Worm (Caenorhabditis elegans) whole organism, mixed stage, embryonic: ENCODE measurements around the gene srlf-3.

Source experiments
- M03D4.4 ChIP-seq: sonication (generic microtip); optimal IDR thresholded peaks from 2 replicates; lab custom pipeline; 2017; ENCODE audit warnings: mild to moderate bottlenecking, missing genetic modification characterization, missing compliant biosample characterization
- bed-3 ChIP-seq: fragments of 200-800 bp; sonication (Bioruptor generic); optimal IDR thresholded peaks from 3 replicates; lab custom pipeline; 2018; ENCODE audit warnings: mild to moderate bottlenecking, missing genetic modification characterization, moderate library complexity, missing compliant biosample characterization
- blmp-1 ChIP-seq: fragments of 150-350 bp; optimal IDR thresholded peaks from 2 replicates; lab custom pipeline; 2014; ENCODE audit warnings: missing biosample characterization, missing genetic modification characterization
- ceh-39 ChIP-seq: fragments of 150-350 bp; optimal IDR thresholded peaks from 2 replicates; lab custom pipeline; 2014; ENCODE audit warnings: missing biosample characterization, missing genetic modification characterization
- ceh-43 ChIP-seq: fragments of 200-800 bp; sonication (Bioruptor generic); optimal IDR thresholded peaks from 2 replicates; lab custom pipeline; 2018; ENCODE audit warnings: mild to moderate bottlenecking, missing genetic modification characterization, moderate library complexity, missing compliant biosample characterization
- ceh-83 ChIP-seq: fragments of 200-800 bp; sonication (Bioruptor generic); optimal IDR thresholded peaks from 2 replicates; lab custom pipeline; 2018; ENCODE audit warnings: mild to moderate bottlenecking, missing genetic modification characterization, missing compliant biosample characterization
- ces-1 ChIP-seq: fragments of 150-350 bp; optimal IDR thresholded peaks from 2 replicates; lab custom pipeline; 2014; ENCODE audit warnings: missing biosample characterization, missing genetic modification reagents, missing genetic modification characterization
- cnd-1 ChIP-seq: fragments of 200-800 bp; sonication (Bioruptor generic); optimal IDR thresholded peaks from 2 replicates; lab custom pipeline; 2018; ENCODE audit warnings: mild to moderate bottlenecking, missing genetic modification characterization, missing compliant biosample characterization
- drap-1 ChIP-seq: fragments of 200-800 bp; sonication (Bioruptor generic); optimal IDR thresholded peaks from 3 replicates; lab custom pipeline; 2018; ENCODE audit warnings: mild to moderate bottlenecking, missing genetic modification characterization, missing compliant biosample characterization
- elt-1 ChIP-seq: sonication (generic microtip); optimal IDR thresholded peaks from 2 replicates; lab custom pipeline; 2017; ENCODE audit warnings: missing genetic modification characterization, mild to moderate bottlenecking, missing compliant biosample characterization, antibody characterized with exemption, moderate library complexity, borderline replicate concordance; ENCODE audit not compliant: insufficient read depth
- elt-3 ChIP-seq: fragments of 150-350 bp; optimal IDR thresholded peaks from 2 replicates; lab custom pipeline; 2014; ENCODE audit warnings: missing biosample characterization, missing genetic modification characterization
- flh-1 ChIP-seq: fragments of 200-800 bp; sonication (Bioruptor generic); optimal IDR thresholded peaks from 2 replicates; lab custom pipeline; 2018; ENCODE audit warnings: mild to moderate bottlenecking, missing genetic modification characterization, moderate library complexity, missing compliant biosample characterization
- ham-2 ChIP-seq: fragments of 200-800 bp; sonication (Bioruptor generic); optimal IDR thresholded peaks from 2 replicates; lab custom pipeline; 2018; ENCODE audit warnings: mild to moderate bottlenecking, missing genetic modification characterization, missing compliant biosample characterization
- hlh-1 ChIP-seq: fragments of 150-350 bp; optimal IDR thresholded peaks from 2 replicates; lab custom pipeline; 2014; ENCODE audit warnings: missing biosample characterization, missing genetic modification reagents, missing genetic modification characterization
- lin-13 ChIP-seq: fragments of 150-350 bp; optimal IDR thresholded peaks from 2 replicates; lab custom pipeline; 2014; ENCODE audit warnings: missing biosample characterization, missing genetic modification characterization
- lin-32 ChIP-seq: fragments of 200-800 bp; sonication (Bioruptor generic); optimal IDR thresholded peaks from 2 replicates; lab custom pipeline; 2018; ENCODE audit warnings: mild to moderate bottlenecking, missing genetic modification characterization, missing compliant biosample characterization
- mep-1 ChIP-seq: fragments of 150-350 bp; optimal IDR thresholded peaks from 2 replicates; lab custom pipeline; 2017; ENCODE audit warnings: missing biosample characterization, missing genetic modification reagents, missing genetic modification characterization, inconsistent platforms
- mls-2 ChIP-seq: sonication (generic microtip); optimal IDR thresholded peaks from 2 replicates; lab custom pipeline; 2016; ENCODE audit warnings: mild to moderate bottlenecking, missing genetic modification characterization, moderate library complexity, missing compliant biosample characterization
- nhr-12 ChIP-seq: fragments of 150-350 bp; optimal IDR thresholded peaks from 2 replicates; lab custom pipeline; 2014; ENCODE audit warnings: missing biosample characterization, missing genetic modification characterization
- nhr-2 ChIP-seq: fragments of 150-350 bp; optimal IDR thresholded peaks from 2 replicates; lab custom pipeline; 2014; ENCODE audit warnings: missing biosample characterization, missing genetic modification characterization
- nhr-237 ChIP-seq: fragments of 150-350 bp; optimal IDR thresholded peaks from 2 replicates; lab custom pipeline; 2014; ENCODE audit warnings: missing biosample characterization, missing genetic modification characterization
- nhr-76 ChIP-seq: sonication (generic microtip); optimal IDR thresholded peaks from 2 replicates; lab custom pipeline; 2017; ENCODE audit warnings: missing biosample characterization, missing genetic modification characterization
- pha-4 ChIP-seq: fragments of 150-350 bp; optimal IDR thresholded peaks from 2 replicates; lab custom pipeline; 2018; ENCODE audit warnings: missing biosample characterization, missing genetic modification reagents, missing genetic modification characterization
- sem-2 ChIP-seq: fragments of 200-800 bp; sonication (Bioruptor generic); optimal IDR thresholded peaks from 2 replicates; lab custom pipeline; 2018; ENCODE audit warnings: mild to moderate bottlenecking, missing genetic modification characterization, missing compliant biosample characterization
- snpc-4 ChIP-seq: fragments of 150-350 bp; optimal IDR thresholded peaks from 2 replicates; lab custom pipeline; 2014; ENCODE audit warnings: missing biosample characterization, missing genetic modification characterization
- tbx-8 ChIP-seq: fragments of 200-800 bp; sonication (Bioruptor generic); optimal IDR thresholded peaks from 2 replicates; lab custom pipeline; 2018; ENCODE audit warnings: mild to moderate bottlenecking, missing genetic modification characterization, moderate library complexity, missing compliant biosample characterization
- unc-120 ChIP-seq: sonication (generic microtip); optimal IDR thresholded peaks from 2 replicates; lab custom pipeline; 2017; ENCODE audit warnings: missing genetic modification characterization, missing compliant biosample characterization; ENCODE audit not compliant: poor library complexity, severe bottlenecking
- unc-39 ChIP-seq: fragments of 150-350 bp; optimal IDR thresholded peaks from 2 replicates; lab custom pipeline; 2014; ENCODE audit warnings: missing biosample characterization, missing genetic modification characterization
- unc-62 ChIP-seq: fragments of 150-350 bp; optimal IDR thresholded peaks from 2 replicates; lab custom pipeline; 2014; ENCODE audit warnings: missing biosample characterization, missing genetic modification reagents, missing genetic modification characterization
- zip-8 ChIP-seq: fragments of 150-350 bp; optimal IDR thresholded peaks from 2 replicates; lab custom pipeline; 2014; ENCODE audit warnings: missing biosample characterization, missing genetic modification characterization
- ztf-11 ChIP-seq: fragments of 150-350 bp; optimal IDR thresholded peaks from 2 replicates; lab custom pipeline; 2014; ENCODE audit warnings: missing biosample characterization, missing genetic modification characterization

The srlf-3 gene

DNA sequence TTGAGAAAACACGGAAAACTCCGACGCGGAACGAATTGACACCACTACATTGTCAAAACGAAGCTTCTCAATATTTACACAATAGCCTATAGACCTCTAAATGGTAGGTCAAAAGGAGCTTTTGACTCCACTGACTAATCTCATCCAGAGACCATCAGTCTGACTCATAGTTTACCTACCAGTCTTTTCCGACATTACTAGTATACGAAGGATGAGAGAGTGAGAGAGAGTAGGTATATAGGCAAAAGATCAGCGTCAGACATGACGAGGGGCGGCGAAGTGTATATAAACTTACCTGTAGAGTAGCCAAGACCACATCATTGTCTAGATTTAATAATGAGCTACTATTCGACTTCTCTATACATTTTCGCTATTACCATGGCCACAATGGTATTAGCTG is at the start of gene srlf-3:
TSS of gene srlf-3 (plus strand) at position 301 of the 400 bp plus-strand sequence.
- TF ChIP-seq lin-32 (GFP tag; lab: Kevin White, UChicago) (no peak), nhr-76 (tag; lab: Kevin White, UChicago) (no peak), zip-8 (no peak), lin-13 (no peak), unc-39 (no peak), hlh-1 (tag; lab: Kevin White, UChicago) (no peak), flh-1 (GFP tag; lab: Kevin White, UChicago) (no peak), pha-4 (no peak), ces-1 (GFP tag; lab: Kevin White, UChicago) (no peak), ceh-39 (tag; lab: Kevin White, UChicago) (no peak), drap-1 (GFP tag; lab: Kevin White, UChicago) (no peak), ceh-83 (GFP tag; lab: Kevin White, UChicago) (no peak), mls-2 (tag; lab: Kevin White, UChicago) (no peak), snpc-4 (no peak), elt-3 (no peak), ceh-43 (GFP tag; lab: Kevin White, UChicago) (no peak), blmp-1 (tag; lab: Kevin White, UChicago) (no peak)

DNA sequence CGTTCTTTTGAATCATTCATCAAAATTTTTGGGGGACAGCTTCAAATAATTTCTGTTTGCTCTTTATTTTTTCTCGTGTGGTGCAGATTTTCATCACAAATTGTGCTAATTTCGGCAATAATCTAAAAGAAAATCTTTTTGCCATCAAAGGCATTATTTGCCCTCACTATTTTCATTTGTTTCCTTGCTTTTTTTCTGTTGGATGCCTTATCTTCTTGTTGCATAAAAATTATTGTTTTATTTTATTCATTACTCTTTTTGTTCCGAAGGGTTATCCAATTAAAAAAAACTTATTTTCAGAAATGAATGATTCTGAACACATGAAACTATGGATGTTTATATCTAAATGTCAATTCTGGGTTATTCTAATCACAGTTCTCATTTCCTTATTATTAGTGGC is 40.4 kb upstream of the srlf-3 start, which contains the start of gene T01B11.1:
TSS of gene T01B11.1 (plus strand) at position 301 of the 400 bp plus-strand sequence.
- no peak for TF ChIP-seq ceh-43 (GFP tag; lab: Kevin White, UChicago)
- no peak for TF ChIP-seq ztf-11 (tag; lab: Kevin White, UChicago)
- no peak for TF ChIP-seq M03D4.4 (tag; lab: Kevin White, UChicago)
- no peak for TF ChIP-seq flh-1 (GFP tag; lab: Kevin White, UChicago)
- TF ChIP-seq elt-1 (tag; lab: Kevin White, UChicago) = no peak
- TF ChIP-seq lin-13 = no peak
- no peak for TF ChIP-seq sem-2
- TF ChIP-seq unc-62 (GFP tag; lab: Kevin White, UChicago) = no peak
- TF ChIP-seq snpc-4 = no peak
- TF ChIP-seq cnd-1 (tag; lab: Kevin White, UChicago) = no peak
- TF ChIP-seq nhr-2 (tag; lab: Kevin White, UChicago) = no peak
- TF ChIP-seq tbx-8 = no peak
- no peak for TF ChIP-seq hlh-1 (tag; lab: Kevin White, UChicago)
- no peak for TF ChIP-seq unc-39
- TF ChIP-seq nhr-237 (tag; lab: Kevin White, UChicago) = no peak

DNA sequence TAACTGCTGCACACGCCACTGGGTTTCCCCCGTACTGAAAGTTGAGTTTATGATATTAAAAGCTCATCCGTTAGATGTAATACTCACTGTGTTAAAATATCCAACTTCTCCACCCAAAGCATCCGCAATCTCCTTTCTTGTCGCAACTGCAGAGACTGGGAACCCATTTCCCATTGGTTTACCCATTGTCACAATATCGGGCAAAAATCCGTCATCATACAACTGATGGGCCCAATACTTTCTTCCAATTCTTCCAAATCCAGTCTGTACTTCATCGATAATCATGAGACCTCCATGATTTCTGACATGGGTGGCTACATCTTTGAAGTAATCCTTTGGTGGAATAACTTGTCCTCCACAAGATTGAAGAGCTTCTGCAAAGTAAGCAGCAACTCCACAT is 37.4 kb upstream of the srlf-3 start:
- TF ChIP-seq unc-62 (GFP tag; lab: Kevin White, UChicago) (no peak), pha-4 (no peak), tbx-8 (no peak), bed-3 (GFP tag; lab: Kevin White, UChicago) (no peak), elt-3 (no peak), nhr-12 (tag; lab: Kevin White, UChicago) (no peak), flh-1 (GFP tag; lab: Kevin White, UChicago) (no peak)

DNA sequence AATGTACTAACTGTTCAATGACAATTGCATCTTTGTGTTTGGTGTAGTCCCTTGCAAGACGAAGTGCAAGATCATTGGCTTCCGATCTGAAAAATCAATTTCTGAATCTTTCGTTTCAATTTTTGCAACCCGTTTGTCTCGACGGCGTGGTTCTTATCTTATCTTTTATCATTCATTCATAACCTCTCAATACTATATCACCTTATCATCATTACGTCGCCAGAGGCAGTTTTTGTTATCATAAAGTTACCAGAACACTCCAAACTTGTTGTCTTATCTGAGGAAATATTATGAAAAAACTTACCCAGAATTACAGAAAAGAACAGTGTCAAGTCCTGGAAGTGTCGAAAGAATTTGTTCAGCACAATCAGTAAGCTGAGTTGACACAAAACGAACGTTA is 36.7 kb upstream of the srlf-3 start:
- TF ChIP-seq zip-8 (no peak), elt-3 (peak; percentile 19)

DNA sequence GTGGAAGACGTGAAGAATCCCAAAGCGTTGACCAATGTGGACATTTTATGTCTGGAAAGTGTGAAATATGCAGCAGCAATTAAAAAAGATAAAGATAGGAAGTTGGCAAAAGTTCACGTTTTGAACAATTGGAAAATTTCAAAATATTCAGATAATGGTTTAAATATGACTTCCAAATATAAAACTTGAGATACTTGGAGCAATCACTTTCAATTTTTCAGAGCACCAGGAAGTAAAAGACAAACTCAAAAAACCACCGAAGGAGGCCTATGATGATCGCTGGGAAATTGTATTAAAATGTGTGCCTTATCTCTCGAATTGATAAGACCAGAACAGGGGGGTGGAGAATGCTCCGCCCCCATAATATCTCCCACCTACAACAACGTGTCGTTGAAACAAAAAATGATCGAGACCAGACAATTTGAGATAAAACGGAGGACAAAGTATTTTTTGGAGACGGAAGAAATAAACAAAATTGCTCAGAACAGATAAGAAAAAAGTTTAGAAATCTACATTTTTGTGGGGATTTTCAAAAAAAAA is 35.5 kb upstream of the srlf-3 start, which contains the start of gene eppl-1:
TSS of gene eppl-1 (minus strand) at position 51 of the 540 bp plus-strand sequence.
- TF ChIP-seq mep-1 = no peak
- no peak for TF ChIP-seq blmp-1 (tag; lab: Kevin White, UChicago)
- no peak for TF ChIP-seq ham-2 (GFP tag; lab: Kevin White, UChicago)
- no peak for TF ChIP-seq ceh-83 (GFP tag; lab: Kevin White, UChicago)
- TF ChIP-seq cnd-1 (tag; lab: Kevin White, UChicago) = no peak
- no peak for TF ChIP-seq unc-120
- TF ChIP-seq nhr-12 (tag; lab: Kevin White, UChicago) = no peak
- TF ChIP-seq nhr-76 (tag; lab: Kevin White, UChicago) = no peak
- no peak for TF ChIP-seq zip-8
